Fruit fly (Drosophila melanogaster) whole organism, embryonic: ENCODE results near the gene dlg1.

ENCODE experiments used
- CG11560 ChIP-seq: fragments of 200-800 bp; sonication (Bioruptor generic); IDR thresholded peaks from 3 replicates; pipeline ENCODE4 v1.3.6; 2022; ENCODE audit warnings: missing biosample characterization, missing genetic modification characterization
- CG12942 ChIP-seq: fragments of 200-800 bp; sonication (Bioruptor generic); optimal IDR thresholded peaks from 3 replicates; lab custom pipeline; 2016; ENCODE audit warnings: missing biosample characterization, missing genetic modification characterization
- CG13287 ChIP-seq: fragments of 200-800 bp; sonication (Bioruptor generic); IDR thresholded peaks from 2 replicates; pipeline ENCODE4 v1.3.6; 2022; ENCODE audit warnings: missing biosample characterization, missing genetic modification characterization; ENCODE audit not compliant: partially characterized antibody
- CG14014 ChIP-seq: fragments of 200-800 bp; sonication (Bioruptor generic); IDR thresholded peaks from 2 replicates; pipeline ENCODE4 v1.3.6; 2022; ENCODE audit warnings: missing biosample characterization, missing genetic modification characterization
- CG15269 ChIP-seq: fragments of 200-800 bp; sonication (Bioruptor generic); optimal IDR thresholded peaks from 2 replicates; lab custom pipeline; 2018; ENCODE audit warnings: missing biosample characterization, mild to moderate bottlenecking, missing genetic modification characterization, moderate library complexity
- CG16813 ChIP-seq: fragments of 200-800 bp; sonication (Bioruptor generic); IDR thresholded peaks from 3 replicates; pipeline ENCODE4 v1.3.6; 2022; ENCODE audit warnings: missing biosample characterization, missing genetic modification characterization; ENCODE audit not compliant: partially characterized antibody
- CG16863 ChIP-seq: fragments of 200-800 bp; sonication (Bioruptor generic); optimal IDR thresholded peaks from 3 replicates; lab custom pipeline; 2016; ENCODE audit warnings: missing biosample characterization, missing genetic modification characterization
- CG17186 ChIP-seq: fragments of 200-800 bp; sonication (Bioruptor generic); optimal IDR thresholded peaks from 3 replicates; lab custom pipeline; 2017; ENCODE audit warnings: missing biosample characterization, missing genetic modification reagents, missing genetic modification characterization
- CG17361 ChIP-seq: fragments of 200-800 bp; sonication (Bioruptor generic); IDR thresholded peaks from 3 replicates; pipeline ENCODE4 v1.3.6; 2022; ENCODE audit warnings: missing biosample characterization, missing genetic modification characterization
- CG17385 ChIP-seq: fragments of 200-800 bp; sonication (Bioruptor generic); optimal IDR thresholded peaks from 3 replicates; lab custom pipeline; 2018; ENCODE audit warnings: missing biosample characterization, mild to moderate bottlenecking, missing genetic modification characterization
- CG17612 ChIP-seq: fragments of 200-800 bp; sonication (Bioruptor generic); IDR thresholded peaks from 2 replicates; pipeline ENCODE4 v1.3.6; 2022; ENCODE audit warnings: missing biosample characterization, missing genetic modification characterization
- CG17802 ChIP-seq: fragments of 200-800 bp; sonication (Bioruptor generic); optimal IDR thresholded peaks from 2 replicates; lab custom pipeline; 2018; ENCODE audit warnings: missing biosample characterization, mild to moderate bottlenecking, missing genetic modification characterization, moderate library complexity
- CG18599 ChIP-seq: fragments of 200-800 bp; sonication (Bioruptor generic); optimal IDR thresholded peaks from 3 replicates; lab custom pipeline; 2017; ENCODE audit warnings: missing biosample characterization, missing genetic modification characterization, mild to moderate bottlenecking, moderate library complexity, missing genetic modification reagents
- CG2199 ChIP-seq: fragments of 200-800 bp; sonication (Bioruptor generic); IDR thresholded peaks from 3 replicates; pipeline ENCODE4 v1.3.6; 2022; ENCODE audit warnings: missing biosample characterization, missing genetic modification characterization
- CG30431 ChIP-seq: fragments of 200-800 bp; sonication (Bioruptor generic); optimal IDR thresholded peaks from 2 replicates; lab custom pipeline; 2017; ENCODE audit warnings: missing biosample characterization, missing genetic modification characterization
- CG32767 ChIP-seq: fragments of 200-800 bp; sonication (Bioruptor generic); IDR thresholded peaks from 2 replicates; pipeline ENCODE4 v1.3.6; 2022; ENCODE audit warnings: missing biosample characterization, missing genetic modification characterization
- CG33557 ChIP-seq: fragments of 200-800 bp; sonication (Bioruptor generic); optimal IDR thresholded peaks from 2 replicates; lab custom pipeline; 2019; ENCODE audit warnings: missing biosample characterization, mild to moderate bottlenecking, missing genetic modification characterization, moderate library complexity
- CG3407 ChIP-seq: fragments of 200-800 bp; sonication (Bioruptor generic); optimal IDR thresholded peaks from 2 replicates; lab custom pipeline; 2018; ENCODE audit warnings: missing biosample characterization, mild to moderate bottlenecking, missing genetic modification characterization
- CG3726 ChIP-seq: fragments of 200-800 bp; sonication (Bioruptor generic); IDR thresholded peaks from 3 replicates; pipeline ENCODE4, ENCODE4 v1.3.6; 2022; ENCODE audit warnings: missing biosample characterization, missing genetic modification characterization
- CG3847 ChIP-seq: fragments of 200-800 bp; sonication (Bioruptor generic); IDR thresholded peaks from 2 replicates; pipeline ENCODE4 v1.3.6; 2022; ENCODE audit warnings: missing biosample characterization, missing genetic modification characterization
- CG3995 ChIP-seq: fragments of 200-800 bp; sonication (Bioruptor generic); optimal IDR thresholded peaks from 3 replicates; lab custom pipeline; 2016; ENCODE audit warnings: missing biosample characterization, missing genetic modification characterization
- CG42726 ChIP-seq: fragments of 200-800 bp; sonication (Bioruptor generic); IDR thresholded peaks from 2 replicates; pipeline ENCODE4 v1.3.6; 2022; ENCODE audit warnings: missing biosample characterization, missing genetic modification characterization; ENCODE audit not compliant: partially characterized antibody
- CG4617 ChIP-seq: fragments of 200-800 bp; sonication (Bioruptor generic); optimal IDR thresholded peaks from 3 replicates; lab custom pipeline; 2016; ENCODE audit warnings: missing biosample characterization, missing genetic modification characterization, borderline replicate concordance
- CG6654 ChIP-seq: fragments of 200-800 bp; sonication (Bioruptor generic); optimal IDR thresholded peaks from 2 replicates; lab custom pipeline; 2017; ENCODE audit warnings: missing biosample characterization, mild to moderate bottlenecking, missing genetic modification characterization
- CG8765 ChIP-seq: fragments of 200-800 bp; sonication (Bioruptor generic); IDR thresholded peaks from 2 replicates; pipeline ENCODE4 v1.3.6; 2022; ENCODE audit warnings: missing biosample characterization, missing genetic modification characterization
- Dad ChIP-seq: fragments of 200-800 bp; sonication (Bioruptor generic); optimal IDR thresholded peaks from 3 replicates; lab custom pipeline; 2016; ENCODE audit warnings: missing biosample characterization, missing genetic modification characterization
- Dref ChIP-seq: fragments of 200-800 bp; sonication (Bioruptor generic); IDR thresholded peaks from 2 replicates; pipeline ENCODE4 v1.3.6; 2022; ENCODE audit warnings: missing biosample characterization, missing genetic modification characterization
- Hr3 ChIP-seq: fragments of 200-800 bp; sonication (Bioruptor generic); optimal IDR thresholded peaks from 3 replicates; lab custom pipeline; 2016; ENCODE audit warnings: missing biosample characterization, missing genetic modification characterization
- Jarid2 ChIP-seq: fragments of 200-800 bp; sonication (Bioruptor generic); optimal IDR thresholded peaks from 3 replicates; lab custom pipeline; 2017; ENCODE audit warnings: mild to moderate bottlenecking, missing biosample characterization, missing genetic modification reagents, missing genetic modification characterization
- Lpt ChIP-seq: fragments of >200 bp; optimal IDR thresholded peaks from 2 replicates; lab custom pipeline; 2018; ENCODE audit warnings: missing biosample characterization, missing genetic modification characterization
- MTF-1 ChIP-seq: fragments of 200-800 bp; sonication (Bioruptor generic); optimal IDR thresholded peaks from 2 replicates; lab custom pipeline; 2018; ENCODE audit warnings: missing biosample characterization, mild to moderate bottlenecking, missing genetic modification characterization, borderline replicate concordance
- Myb ChIP-seq: fragments of 200-800 bp; sonication (Bioruptor generic); optimal IDR thresholded peaks from 2 replicates; lab custom pipeline; 2016; ENCODE audit warnings: missing biosample characterization, missing genetic modification characterization
- Opbp ChIP-seq: fragments of 200-800 bp; sonication (Bioruptor generic); IDR thresholded peaks from 3 replicates; pipeline ENCODE4 v1.3.6; 2022; ENCODE audit warnings: missing biosample characterization, missing genetic modification characterization; ENCODE audit not compliant: partially characterized antibody
- PHDP ChIP-seq: fragments of 200-800 bp; sonication (Bioruptor generic); optimal IDR thresholded peaks from 3 replicates; lab custom pipeline; 2018; ENCODE audit warnings: missing biosample characterization, mild to moderate bottlenecking, missing genetic modification characterization, moderate library complexity
- Pdp1 ChIP-seq, 2 experiments: fragments of 200-800 bp; sonication (Bioruptor generic); optimal IDR thresholded peaks; 3 replicates each; lab custom pipeline; 2016; ENCODE audit warnings: missing biosample characterization in 2 of 2, missing genetic modification characterization in 2 of 2, mild to moderate bottlenecking in 1 of 2, moderate library complexity in 1 of 2
- Stat92E ChIP-seq, 3 experiments: fragments of >200 bp in 2 of 3; fragments of 200-800 bp in 1 of 3; sonication (Bioruptor generic) in 1 of 3; optimal IDR thresholded peaks; 2 replicates each; lab custom pipeline; 2017 to 2019; ENCODE audit warnings: missing biosample characterization in 3 of 3, missing genetic modification characterization in 3 of 3, mild to moderate bottlenecking in 1 of 3, moderate library complexity in 1 of 3
- Vsx1 ChIP-seq: fragments of 200-800 bp; sonication (Bioruptor generic); optimal IDR thresholded peaks from 2 replicates; lab custom pipeline; 2017; ENCODE audit warnings: missing biosample characterization, mild to moderate bottlenecking, missing genetic modification characterization, missing genetic modification reagents
- cwo ChIP-seq: fragments of 200-800 bp; sonication (Bioruptor generic); optimal IDR thresholded peaks from 3 replicates; lab custom pipeline; 2017; ENCODE audit warnings: missing biosample characterization, missing genetic modification characterization, mild to moderate bottlenecking, moderate library complexity, missing genetic modification reagents
- ems ChIP-seq: fragments of 200-800 bp; sonication (Bioruptor generic); optimal IDR thresholded peaks from 3 replicates; lab custom pipeline; 2016; ENCODE audit warnings: missing biosample characterization, missing genetic modification characterization
- eyg ChIP-seq: fragments of 200-800 bp; sonication (Bioruptor generic); optimal IDR thresholded peaks from 3 replicates; lab custom pipeline; 2016; ENCODE audit warnings: missing biosample characterization, missing genetic modification characterization
- grau ChIP-seq: fragments of 200-800 bp; optimal IDR thresholded peaks from 3 replicates; lab custom pipeline; 2019; ENCODE audit warnings: missing biosample characterization, mild to moderate bottlenecking, missing genetic modification characterization, moderate library complexity
- mirr ChIP-seq: fragments of 200-800 bp; sonication (Bioruptor generic); optimal IDR thresholded peaks from 3 replicates; lab custom pipeline; 2018; ENCODE audit warnings: missing biosample characterization, mild to moderate bottlenecking, missing genetic modification characterization
- nom ChIP-seq: fragments of 200-800 bp; sonication (Bioruptor generic); optimal IDR thresholded peaks from 2 replicates; lab custom pipeline; 2017; ENCODE audit warnings: missing biosample characterization, missing genetic modification characterization, mild to moderate bottlenecking, moderate library complexity, missing genetic modification reagents
- rib ChIP-seq: fragments of 200-800 bp; sonication (Bioruptor generic); IDR thresholded peaks from 2 replicates; pipeline ENCODE4 v1.3.6; 2022; ENCODE audit warnings: missing biosample characterization, missing genetic modification characterization
- shn ChIP-seq: fragments of 200-800 bp; sonication (Bioruptor generic); optimal IDR thresholded peaks from 3 replicates; lab custom pipeline; 2016; ENCODE audit warnings: missing biosample characterization, missing genetic modification characterization
- slbo ChIP-seq: fragments of 200-800 bp; sonication (Bioruptor generic); IDR thresholded peaks from 2 replicates; pipeline ENCODE4 v1.3.6; 2022; ENCODE audit warnings: missing biosample characterization, missing genetic modification characterization
- sob ChIP-seq: fragments of 200-800 bp; sonication (Bioruptor generic); IDR thresholded peaks from 2 replicates; pipeline ENCODE4 v1.3.6; 2022; ENCODE audit warnings: missing biosample characterization, missing genetic modification characterization
- tin ChIP-seq: fragments of 200-800 bp; sonication (Bioruptor generic); optimal IDR thresholded peaks from 3 replicates; lab custom pipeline; 2016; ENCODE audit warnings: missing biosample characterization, missing genetic modification characterization
- tll ChIP-seq, 2 experiments: fragments of 200-800 bp in 1 of 2; fragments of >200 bp in 1 of 2; sonication (Bioruptor generic) in 1 of 2; optimal IDR thresholded peaks; 2 replicates each; lab custom pipeline; 2017 to 2019; ENCODE audit warnings: missing biosample characterization in 2 of 2, missing genetic modification characterization in 2 of 2, mild to moderate bottlenecking in 1 of 2, moderate library complexity in 1 of 2

dlg1 gene

dm6 chrX:11325175-11325768, 44.2 kb upstream of the dlg1 start, which contains the start of gene Gapvd1 (continued):
- TF ChIP-seq CG6654 (GFP tag; lab: Kevin White, UChicago) (no peak), CG16863 (GFP tag; lab: Kevin White, UChicago) (no peak), shn (GFP tag; lab: Kevin White, UChicago) (no peak), CG4617 (GFP tag; lab: Kevin White, UChicago) (peak; percentile 60), CG42726 (GFP tag; lab: Robert Waterston, UW) (peak; percentile 87), CG13287 (GFP tag; lab: Robert Waterston, UW) (peak; percentile 85), PHDP (tag; lab: Kevin White, UChicago) (no peak), CG32767 (no peak), CG2199 (no peak), slbo (GFP tag; lab: Robert Waterston, UW) (peak; percentile 44; the same call in 1 of the 2 replicates), eyg (GFP tag; lab: Kevin White, UChicago) (no peak), Stat92E (GFP tag; optimal IDR thresholded peaks at IDR 0.05; lab: Kevin White, UChicago) (no peak), CG14014 (GFP tag; lab: Robert Waterston, UW) (no peak), Vsx1 (GFP tag; lab: Kevin White, UChicago) (no peak), Pdp1 (GFP tag; optimal IDR thresholded peaks at IDR 0.05; lab: Kevin White, UChicago) (peak in 1 of 2 experiments; percentile 16), CG3995 (GFP tag; lab: Kevin White, UChicago) (no peak), CG16813 (GFP tag; lab: Robert Waterston, UW) (peak; percentile 84), CG30431 (GFP tag; lab: Kevin White, UChicago) (no peak), CG17385 (GFP tag; lab: Kevin White, UChicago) (no peak), tll (GFP tag; optimal IDR thresholded peaks at IDR 0.05; lab: Kevin White, UChicago) (no peak), mirr (GFP tag; lab: Kevin White, UChicago) (no peak), CG17361 (GFP tag; lab: Robert Waterston, UW) (no peak), CG15269 (tag; lab: Kevin White, UChicago) (no peak), CG3726 (GFP tag; lab: Robert Waterston, UW) (no peak), ems (GFP tag; lab: Kevin White, UChicago) (peak; percentile 3), CG3847 (GFP tag; lab: Robert Waterston, UW) (0 out of 2 replicates have a peak, but pooled peaks have one; percentile 15), grau (peak; percentile 9), Dref (peak; percentile 94), CG12942 (GFP tag; lab: Kevin White, UChicago) (no peak), CG11560 (tag; lab: Robert Waterston, UW) (no peak), Jarid2 (GFP tag; lab: Kevin White, UChicago) (no peak), Myb (GFP tag; lab: Kevin White, UChicago) (peak; percentile 17), CG3407 (GFP tag; lab: Kevin White, UChicago) (no peak), CG18599 (GFP tag; lab: Kevin White, UChicago) (no peak), sob (GFP tag; lab: Robert Waterston, UW) (peak; percentile 35; the same call in 1 of the 2 replicates), Hr3 (GFP tag; lab: Kevin White, UChicago) (no peak), MTF-1 (GFP tag; lab: Kevin White, UChicago) (no peak), nom (GFP tag; lab: Kevin White, UChicago) (no peak), tin (GFP tag; lab: Kevin White, UChicago) (no peak), CG17612 (no peak), CG8765 (no peak), CG17802 (tag; lab: Kevin White, UChicago) (no peak), Lpt (GFP tag; lab: Kevin White, UChicago) (no peak), Opbp (GFP tag; lab: Robert Waterston, UW) (peak; percentile 89), CG17186 (GFP tag; lab: Kevin White, UChicago) (peak; percentile 72), rib (GFP tag; lab: Robert Waterston, UW) (no peak), Dad (GFP tag; lab: Kevin White, UChicago) (no peak), cwo (GFP tag; lab: Kevin White, UChicago) (no peak), CG33557 (no peak)
